Worm (Caenorhabditis elegans) whole organism, L4/young adult: Measurements from ENCODE around the gene cox-6B.

Experiments used
- W03F9.2 ChIP-seq: fragments of 150-350 bp; optimal IDR thresholded peaks from 2 replicates; lab custom pipeline; 2014; ENCODE audit warnings: missing biosample characterization, missing genetic modification characterization
- dao-5 ChIP-seq: sonication (generic microtip); optimal IDR thresholded peaks from 2 replicates; lab custom pipeline; 2016; ENCODE audit warnings: missing genotype, missing genetic modification characterization, moderate library complexity, missing compliant biosample characterization
- him-1 ChIP-seq: sonication (generic microtip); optimal IDR thresholded peaks from 2 replicates; lab custom pipeline; 2016; ENCODE audit warnings: missing genotype, missing genetic modification reagents, missing genetic modification characterization, missing compliant biosample characterization

DNA sequence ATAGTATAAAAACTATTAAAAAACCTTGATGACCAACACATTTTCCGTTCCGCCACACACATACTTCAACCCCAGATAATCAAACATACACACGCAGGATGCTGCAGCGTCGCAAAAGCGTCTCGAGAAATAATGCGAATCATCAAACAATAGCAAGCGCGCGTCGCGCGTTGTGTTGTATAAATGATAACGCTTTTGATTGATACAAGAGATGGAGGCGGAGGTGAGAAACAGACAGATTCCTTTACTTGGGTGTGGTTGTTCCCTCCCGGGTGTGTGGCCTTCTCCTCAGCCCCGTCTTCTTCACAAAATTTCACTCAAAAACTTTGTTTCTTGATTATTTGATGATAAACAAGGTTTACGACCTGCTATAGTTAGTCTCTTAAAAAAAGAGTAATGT, 23.4 kb upstream of the cox-6B start:
- TF ChIP-seq dao-5 (tag; lab: Kevin White, UChicago) (no peak), him-1 (tag; lab: Kevin White, UChicago) (no peak), W03F9.2 (tag; lab: Kevin White, UChicago) (no peak)
